Worm (Caenorhabditis elegans) whole organism, L1 larva: ENCODE results near the gene F11D11.3.

Experiments
- alr-1 ChIP-seq: fragments of 200-800 bp; sonication (Bioruptor generic); optimal IDR thresholded peaks from 2 replicates; lab custom pipeline; 2018; ENCODE audit warnings: borderline replicate concordance, mild to moderate bottlenecking, missing genetic modification characterization, missing compliant biosample characterization
- ama-1 ChIP-seq: fragments of 150-350 bp; optimal IDR thresholded peaks from 2 replicates; lab custom pipeline; 2014
- ceh-8 ChIP-seq: fragments of 200-800 bp; sonication (Bioruptor generic); optimal IDR thresholded peaks from 2 replicates; lab custom pipeline; 2018; ENCODE audit warnings: mild to moderate bottlenecking, missing genetic modification characterization, moderate library complexity, missing compliant biosample characterization
- dsc-1 ChIP-seq: sonication (generic microtip); optimal IDR thresholded peaks from 2 replicates; lab custom pipeline; 2016; ENCODE audit warnings: mild to moderate bottlenecking, missing genetic modification characterization, missing compliant biosample characterization
- elt-2 ChIP-seq: sonication (generic microtip); optimal IDR thresholded peaks from 2 replicates; lab custom pipeline; 2016; ENCODE audit warnings: missing genetic modification characterization, mild to moderate bottlenecking, inconsistent platforms, missing compliant biosample characterization, missing genetic modification reagents
- mab-9 ChIP-seq: fragments of 200-800 bp; sonication (Bioruptor generic); IDR thresholded peaks from 2 replicates; pipeline ENCODE4 v1.3.6; 2022; ENCODE audit warnings: missing genetic modification reagents, missing genetic modification characterization, missing compliant biosample characterization
- nhr-12 ChIP-seq: sonication (generic microtip); optimal IDR thresholded peaks from 2 replicates; lab custom pipeline; 2017; ENCODE audit warnings: missing biosample characterization, missing genetic modification characterization
- nhr-20 ChIP-seq: sonication (generic microtip); optimal IDR thresholded peaks from 2 replicates; lab custom pipeline; 2016; ENCODE audit warnings: mild to moderate bottlenecking, missing genetic modification characterization, missing compliant biosample characterization
- snpc-4 ChIP-seq: fragments of 150-350 bp; optimal IDR thresholded peaks from 2 replicates; lab custom pipeline; 2014; ENCODE audit warnings: missing biosample characterization, missing genetic modification characterization

DNA sequence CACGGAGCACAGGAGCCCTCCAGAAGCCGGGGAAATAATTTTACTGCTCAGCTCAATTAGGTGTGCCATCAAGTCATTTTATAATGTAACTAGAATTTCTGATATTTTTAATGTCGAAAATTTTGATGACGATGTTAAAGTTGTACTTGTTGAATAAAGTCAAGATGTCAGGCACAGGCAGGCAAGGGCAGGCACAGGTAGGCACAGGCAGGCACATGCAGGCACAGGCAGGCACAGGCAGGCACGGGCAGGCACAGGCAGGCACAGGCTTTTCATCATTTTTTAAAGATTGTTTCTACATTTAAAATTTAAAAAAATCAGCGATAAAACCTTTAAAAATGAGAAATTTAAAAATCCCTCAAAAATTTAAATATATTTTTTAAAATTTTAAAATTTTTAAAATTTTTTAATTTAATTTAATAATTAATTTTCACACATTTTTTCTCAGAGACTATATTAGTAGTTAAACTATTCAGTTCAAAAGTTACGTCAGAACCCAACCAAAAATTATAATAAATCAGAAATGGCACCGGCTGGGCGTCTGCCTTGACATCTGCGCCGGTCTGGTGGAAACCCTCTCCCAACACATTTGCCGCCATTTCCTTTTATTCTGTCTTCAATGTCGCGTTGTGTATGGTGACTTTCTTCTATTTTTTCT is 50.7 kb downstream of the F11D11.3 start, which contains the start of gene Y17D7C.6:
- TF ChIP-seq alr-1 (tag; lab: Kevin White, UChicago), result no peak
- TF ChIP-seq snpc-4 (tag; lab: Kevin White, UChicago), result no peak
- TF ChIP-seq mab-9, result no peak
- TF ChIP-seq ama-1, result no peak
- TF ChIP-seq nhr-20, result no peak
- TF ChIP-seq dsc-1 (tag; lab: Kevin White, UChicago), result no peak
- no peak for TF ChIP-seq ceh-8 (GFP tag; lab: Kevin White, UChicago)
- TF ChIP-seq nhr-12 (tag; lab: Kevin White, UChicago), result no peak
- TF ChIP-seq elt-2 (tag; lab: Kevin White, UChicago), result no peak
